Fruit fly (Drosophila melanogaster): ENCODE data around the gene Adss.
A peak's percentile ranks its signal among the peaks of the same experiment; 100 is the strongest.

Adss gene

DNA sequence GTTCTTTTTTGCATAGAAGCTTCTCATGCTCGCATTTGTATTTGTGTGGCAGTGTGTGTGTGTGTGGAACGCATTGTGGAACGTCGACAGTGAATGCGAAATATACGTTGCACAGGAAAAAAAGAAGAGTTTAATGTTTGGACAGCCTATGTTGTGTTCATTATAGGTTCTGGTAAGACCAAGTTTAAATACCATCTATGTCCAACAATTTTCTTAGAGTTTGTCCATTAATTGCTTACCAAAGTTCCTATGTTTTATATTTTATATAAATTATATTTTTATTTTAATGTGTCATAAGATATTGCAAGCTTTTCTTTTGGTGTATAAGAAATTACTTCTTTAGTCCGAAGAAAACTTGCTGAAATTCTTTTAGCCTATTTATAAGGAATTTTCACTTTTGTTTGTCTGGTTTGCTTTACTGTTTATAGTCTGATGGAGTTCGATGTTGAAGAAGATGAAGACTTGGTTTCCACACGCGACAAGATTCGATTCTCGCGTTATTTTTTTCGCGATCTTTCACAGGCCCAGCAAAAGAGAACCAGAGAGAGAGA, 48.2 kb downstream of the Adss start:
- TF ChIP-seq sd (tag; optimal IDR thresholded peaks at IDR 0.05) (no peak), nom (GFP tag; optimal IDR thresholded peaks at IDR 0.05) (peak; percentile 65), Drgx (GFP tag; IDR thresholded peaks at IDR 0.05) (peak; percentile 73), bsh (GFP tag; optimal IDR thresholded peaks at IDR 0.05) (peak in 1 of 2 experiments; percentile 74), ewg (GFP tag; optimal IDR thresholded peaks at IDR 0.05) (no peak)

DNA sequence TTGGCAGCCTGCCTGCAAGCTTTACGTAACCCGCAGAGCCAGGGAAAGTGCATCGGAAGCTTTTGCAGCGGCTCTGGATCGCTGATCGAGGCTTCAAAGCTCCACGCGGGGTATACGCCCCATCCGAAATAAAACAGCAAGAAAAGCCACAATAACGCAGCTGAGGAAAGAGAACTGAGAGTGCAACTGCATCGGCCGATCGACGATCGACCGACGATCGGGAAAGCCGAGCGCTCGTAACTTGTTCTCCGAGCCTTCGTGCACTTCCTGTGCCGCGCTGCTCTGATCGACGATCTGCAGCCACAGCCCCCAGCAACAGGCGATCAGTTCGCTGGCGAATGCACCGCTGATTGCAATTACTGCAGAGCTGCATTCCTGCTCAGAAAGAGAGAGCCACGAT, 50.4 kb downstream of the Adss start:
- TF ChIP-seq CG16813 (GFP tag; IDR thresholded peaks at IDR 0.05; ENCODE audit: partially characterized antibody) = 0 out of 3 replicates have a peak, but pooled peaks have one; percentile 33
- no peak for TF ChIP-seq CG6175 (GFP tag; IDR thresholded peaks at IDR 0.05)
- TF ChIP-seq Dbx (GFP tag; IDR thresholded peaks at IDR 0.05) = no peak
- no peak for TF ChIP-seq HmgD (GFP tag; optimal IDR thresholded peaks at IDR 0.05)
- peak; percentile 75 for TF ChIP-seq corto (GFP tag; optimal IDR thresholded peaks at IDR 0.05)
- peak; percentile 83 for TF ChIP-seq Drgx (GFP tag; IDR thresholded peaks at IDR 0.05)
- peak; percentile 53 for TF ChIP-seq lbe (GFP tag; optimal IDR thresholded peaks at IDR 0.05)
- peak; percentile 25 for TF ChIP-seq Ets65A (GFP tag)
- no peak for TF ChIP-seq CG2129 (GFP tag; IDR thresholded peaks at IDR 0.05; ENCODE audit: partially characterized antibody)
- no peak for TF ChIP-seq CG17612 (GFP tag; IDR thresholded peaks at IDR 0.05)
- peak; percentile 41 for TF ChIP-seq CG8478 (optimal IDR thresholded peaks at IDR 0.05)
- no peak for TF ChIP-seq Scr (GFP tag; IDR thresholded peaks at IDR 0.05; ENCODE audit: partially characterized antibody)
- no peak for TF ChIP-seq NC2β (GFP tag; optimal IDR thresholded peaks at IDR 0.05)
- TF ChIP-seq CG17186 (GFP tag; optimal IDR thresholded peaks at IDR 0.05) = no peak
- no peak for TF ChIP-seq sna (GFP tag; IDR thresholded peaks at IDR 0.05; ENCODE audit: partially characterized antibody)
- TF ChIP-seq caup (GFP tag; optimal IDR thresholded peaks at IDR 0.05; ENCODE audit: severe bottlenecking) = no peak
- TF ChIP-seq CG15479 (GFP tag; optimal IDR thresholded peaks at IDR 0.05) = peak; percentile 28
- no peak for TF ChIP-seq CG32772 (GFP tag; IDR thresholded peaks at IDR 0.05)
- no peak for TF ChIP-seq CG6272 (GFP tag; IDR thresholded peaks at IDR 0.05)
- TF ChIP-seq CG18764 (GFP tag; optimal IDR thresholded peaks at IDR 0.05) = no peak
- TF ChIP-seq CG12299 (tag; optimal IDR thresholded peaks at IDR 0.05) = no peak
- TF ChIP-seq Dad (GFP tag; optimal IDR thresholded peaks at IDR 0.05) = no peak
- TF ChIP-seq CG34376 (GFP tag; optimal IDR thresholded peaks at IDR 0.05) = no peak
- TF ChIP-seq dmrt11E (tag; optimal IDR thresholded peaks at IDR 0.05) = no peak
- TF ChIP-seq CG4617 (GFP tag; optimal IDR thresholded peaks at IDR 0.05; ENCODE audit: borderline replicate concordance) = no peak
- 0 out of 3 replicates have a peak, but pooled peaks have one; percentile 21 for TF ChIP-seq zen2 (GFP tag; IDR thresholded peaks at IDR 0.05; ENCODE audit: partially characterized antibody)
- peak in 1 of 2 experiments; percentile 56 for TF ChIP-seq bsh (GFP tag; optimal IDR thresholded peaks at IDR 0.05)
- TF ChIP-seq Myb (GFP tag; optimal IDR thresholded peaks at IDR 0.05) = no peak
- peak; percentile 93 for TF ChIP-seq nom (GFP tag; optimal IDR thresholded peaks at IDR 0.05)
- TF ChIP-seq dmrt99B (tag; optimal IDR thresholded peaks at IDR 0.05) = no peak
- no peak for TF ChIP-seq mam (GFP tag; optimal IDR thresholded peaks at IDR 0.05)
- TF ChIP-seq CG13287 (GFP tag; IDR thresholded peaks at IDR 0.05; ENCODE audit: partially characterized antibody) = no peak
- no peak for TF ChIP-seq CG10543 (GFP tag; optimal IDR thresholded peaks at IDR 0.05)
- no peak for TF ChIP-seq CG6791 (GFP tag; IDR thresholded peaks at IDR 0.05; ENCODE audit: partially characterized antibody)
- TF ChIP-seq CG7357 (GFP tag; IDR thresholded peaks at IDR 0.05) = 0 out of 3 replicates have a peak, but pooled peaks have one; percentile 25
- no peak for TF ChIP-seq gsb (GFP tag; IDR thresholded peaks at IDR 0.05)
- peak; percentile 82 for TF ChIP-seq Deaf1 (tag; optimal IDR thresholded peaks at IDR 0.05)
